Worm (Caenorhabditis elegans) whole organism, L1 larva: ENCODE measurements around the gene srj-24.

Experiments
- C04F5.9 ChIP-seq: sonication (generic microtip); optimal IDR thresholded peaks from 2 replicates; lab custom pipeline; 2016; ENCODE audit warnings: missing genetic modification characterization, missing compliant biosample characterization
- C16A3.4 ChIP-seq: fragments of 150-350 bp; optimal IDR thresholded peaks from 2 replicates; lab custom pipeline; 2014; ENCODE audit warnings: missing biosample characterization, missing genetic modification characterization
- C34B4.2 ChIP-seq: sonication (generic microtip); optimal IDR thresholded peaks from 2 replicates; lab custom pipeline; 2017; ENCODE audit warnings: mild to moderate bottlenecking, missing genetic modification characterization, missing compliant biosample characterization
- aly-2 ChIP-seq: fragments of 150-350 bp; optimal IDR thresholded peaks from 2 replicates; lab custom pipeline; 2014; ENCODE audit warnings: missing biosample characterization, missing genetic modification characterization
- ama-1 ChIP-seq: fragments of 150-350 bp; optimal IDR thresholded peaks from 2 replicates; lab custom pipeline; 2014
- ceh-88 ChIP-seq: fragments of 200-800 bp; sonication (Bioruptor generic); IDR thresholded peaks from 2 replicates; pipeline ENCODE4 v1.3.6; 2022; ENCODE audit warnings: missing genetic modification characterization, missing compliant biosample characterization
- efl-1 ChIP-seq, 4 experiments: fragments of 150-350 bp; optimal IDR thresholded peaks in 3 of 4; peaks in 1 of 4; 1 replicate in 1 of 4; 2 replicates in 3 of 4; lab custom pipeline; 2014; ENCODE audit warnings: missing biosample characterization in 2 of 4, missing genetic modification characterization in 2 of 4, missing genetic modification reagents in 2 of 4
- egl-13 ChIP-seq: sonication (generic microtip); optimal IDR thresholded peaks from 2 replicates; lab custom pipeline; 2016; ENCODE audit warnings: missing genotype, missing genetic modification reagents, missing genetic modification characterization, missing compliant biosample characterization
- elt-2 ChIP-seq: sonication (generic microtip); optimal IDR thresholded peaks from 2 replicates; lab custom pipeline; 2016; ENCODE audit warnings: missing genetic modification characterization, mild to moderate bottlenecking, inconsistent platforms, missing compliant biosample characterization, missing genetic modification reagents
- elt-3 ChIP-seq, 6 experiments: fragments of 150-350 bp in 1 of 6; sonication (generic microtip); optimal IDR thresholded peaks; 2 replicates each; lab custom pipeline; 2017 to 2018; ENCODE audit warnings: missing biosample characterization in 6 of 6, missing genetic modification characterization in 6 of 6, inconsistent platforms in 1 of 6
- fkh-8 ChIP-seq: sonication (generic microtip); optimal IDR thresholded peaks from 2 replicates; lab custom pipeline; 2016; ENCODE audit warnings: mild to moderate bottlenecking, missing genetic modification characterization, missing compliant biosample characterization
- hlh-17 ChIP-seq: fragments of 200-800 bp; sonication (Bioruptor generic); optimal IDR thresholded peaks from 2 replicates; lab custom pipeline; 2018; ENCODE audit warnings: missing genetic modification characterization, mild to moderate bottlenecking, missing compliant biosample characterization, moderate library complexity, borderline replicate concordance
- hpl-2 ChIP-seq: fragments of 150-350 bp; optimal IDR thresholded peaks from 2 replicates; lab custom pipeline; 2014; ENCODE audit warnings: missing biosample characterization, missing genetic modification reagents, missing genetic modification characterization
- irx-1 ChIP-seq: sonication (generic microtip); optimal IDR thresholded peaks from 2 replicates; lab custom pipeline; 2016; ENCODE audit warnings: missing genetic modification characterization, missing compliant biosample characterization
- jun-1 ChIP-seq: fragments of 150-350 bp; optimal IDR thresholded peaks from 2 replicates; lab custom pipeline; 2014; ENCODE audit warnings: missing biosample characterization, missing genetic modification reagents, missing genetic modification characterization
- lin-14 ChIP-seq: fragments of 200-800 bp; sonication (Bioruptor generic); optimal IDR thresholded peaks from 2 replicates; lab custom pipeline; 2018; ENCODE audit warnings: mild to moderate bottlenecking, missing genetic modification characterization, moderate library complexity, missing compliant biosample characterization
- lin-35 ChIP-seq, 2 experiments: fragments of 150-350 bp; optimal IDR thresholded peaks; 2 replicates each; lab custom pipeline; 2014; ENCODE audit warnings: missing biosample characterization in 2 of 2, missing genetic modification characterization in 2 of 2, missing genetic modification reagents in 2 of 2
- lin-39 ChIP-seq: fragments of 150-350 bp; optimal IDR thresholded peaks from 2 replicates; lab custom pipeline; 2014; ENCODE audit warnings: missing biosample characterization, missing genetic modification reagents, missing genetic modification characterization
- lir-3 ChIP-seq: sonication (generic microtip); optimal IDR thresholded peaks from 2 replicates; lab custom pipeline; 2016; ENCODE audit warnings: mild to moderate bottlenecking, missing genetic modification characterization, moderate library complexity, missing compliant biosample characterization; ENCODE audit not compliant: poor library complexity
- lsy-2 ChIP-seq, 2 experiments: fragments of 150-350 bp; optimal IDR thresholded peaks; 2 replicates each; lab custom pipeline; 2014; ENCODE audit warnings: missing biosample characterization in 2 of 2, missing genetic modification characterization in 2 of 2
- mab-9 ChIP-seq: fragments of 200-800 bp; sonication (Bioruptor generic); IDR thresholded peaks from 2 replicates; pipeline ENCODE4 v1.3.6; 2022; ENCODE audit warnings: missing genetic modification reagents, missing genetic modification characterization, missing compliant biosample characterization
- nhr-11 ChIP-seq: fragments of 150-350 bp; optimal IDR thresholded peaks from 2 replicates; lab custom pipeline; 2014; ENCODE audit warnings: missing biosample characterization, missing genetic modification characterization
- nhr-19 ChIP-seq: fragments of 200-800 bp; sonication (Bioruptor generic); conservative IDR thresholded peaks from 2 replicates; pipeline ENCODE4 v1.3.6; 2022; ENCODE audit warnings: missing genetic modification characterization, missing compliant biosample characterization
- nhr-20 ChIP-seq: sonication (generic microtip); optimal IDR thresholded peaks from 2 replicates; lab custom pipeline; 2016; ENCODE audit warnings: mild to moderate bottlenecking, missing genetic modification characterization, missing compliant biosample characterization
- nhr-47 ChIP-seq: sonication (generic microtip); optimal IDR thresholded peaks from 2 replicates; lab custom pipeline; 2016; ENCODE audit warnings: mild to moderate bottlenecking, missing genetic modification characterization, moderate library complexity, missing compliant biosample characterization
- nhr-71 ChIP-seq: sonication (generic microtip); optimal IDR thresholded peaks from 2 replicates; lab custom pipeline; 2016; ENCODE audit warnings: mild to moderate bottlenecking, missing genetic modification characterization, moderate library complexity, missing compliant biosample characterization
- nhr-84 ChIP-seq: sonication (generic microtip); optimal IDR thresholded peaks from 2 replicates; lab custom pipeline; 2017; ENCODE audit warnings: missing biosample characterization, missing genetic modification characterization
- nhr-90 ChIP-seq: sonication (generic microtip); optimal IDR thresholded peaks from 2 replicates; lab custom pipeline; 2016; ENCODE audit warnings: mild to moderate bottlenecking, missing genetic modification characterization, missing compliant biosample characterization; ENCODE audit not compliant: poor library complexity
- pag-3 ChIP-seq: sonication (generic microtip); optimal IDR thresholded peaks from 2 replicates; lab custom pipeline; 2017; ENCODE audit warnings: missing genetic modification characterization, mild to moderate bottlenecking, missing compliant biosample characterization, antibody characterized with exemption, borderline replicate concordance; ENCODE audit not compliant: insufficient read depth
- pax-3 ChIP-seq: fragments of 200-800 bp; sonication (Bioruptor generic); optimal IDR thresholded peaks from 2 replicates; lab custom pipeline; 2018; ENCODE audit warnings: mild to moderate bottlenecking, missing genetic modification characterization, moderate library complexity, missing compliant biosample characterization
- rnt-1 ChIP-seq: sonication (generic microtip); optimal IDR thresholded peaks from 2 replicates; lab custom pipeline; 2016; ENCODE audit warnings: mild to moderate bottlenecking, missing genetic modification characterization, moderate library complexity, missing compliant biosample characterization
- snu-23 ChIP-seq: sonication (generic microtip); optimal IDR thresholded peaks from 2 replicates; lab custom pipeline; 2016; ENCODE audit warnings: missing genetic modification characterization, missing compliant biosample characterization
- sox-4 ChIP-seq: sonication (generic microtip); optimal IDR thresholded peaks from 2 replicates; lab custom pipeline; 2016; ENCODE audit warnings: missing genetic modification characterization, missing compliant biosample characterization
- sup-37 ChIP-seq: fragments of 200-800 bp; sonication (Bioruptor generic); optimal IDR thresholded peaks from 2 replicates; lab custom pipeline; 2018; ENCODE audit warnings: mild to moderate bottlenecking, missing genetic modification characterization, missing compliant biosample characterization
- swsn-7 ChIP-seq: sonication (generic microtip); optimal IDR thresholded peaks from 2 replicates; lab custom pipeline; 2016; ENCODE audit warnings: missing genetic modification characterization, missing compliant biosample characterization
- tbx-2 ChIP-seq: sonication (generic microtip); optimal IDR thresholded peaks from 2 replicates; lab custom pipeline; 2016; ENCODE audit warnings: missing genetic modification characterization, missing compliant biosample characterization
- unc-30 ChIP-seq: sonication (generic microtip); optimal IDR thresholded peaks from 2 replicates; lab custom pipeline; 2017; ENCODE audit warnings: missing biosample characterization, missing genetic modification characterization
- unc-86 ChIP-seq: sonication (generic microtip); optimal IDR thresholded peaks from 2 replicates; lab custom pipeline; 2016; ENCODE audit warnings: missing genetic modification characterization, missing compliant biosample characterization
- zag-1 ChIP-seq: fragments of 150-350 bp; optimal IDR thresholded peaks from 2 replicates; lab custom pipeline; 2014; ENCODE audit warnings: missing biosample characterization, missing genetic modification characterization
- zip-4 ChIP-seq: fragments of 200-800 bp; sonication (Bioruptor generic); optimal IDR thresholded peaks from 2 replicates; lab custom pipeline; 2018; ENCODE audit warnings: mild to moderate bottlenecking, missing genetic modification characterization, moderate library complexity, missing compliant biosample characterization
- ztf-11 ChIP-seq, 2 experiments: sonication (generic microtip); optimal IDR thresholded peaks; 2 replicates each; lab custom pipeline; 2016 to 2017; ENCODE audit warnings: missing genetic modification characterization in 2 of 2, missing biosample characterization in 1 of 2, missing compliant biosample characterization in 1 of 2
- ztf-4 ChIP-seq: fragments of 150-350 bp; optimal IDR thresholded peaks from 2 replicates; lab custom pipeline; 2014; ENCODE audit warnings: missing biosample characterization, missing genetic modification characterization

The srj-24 gene

DNA sequence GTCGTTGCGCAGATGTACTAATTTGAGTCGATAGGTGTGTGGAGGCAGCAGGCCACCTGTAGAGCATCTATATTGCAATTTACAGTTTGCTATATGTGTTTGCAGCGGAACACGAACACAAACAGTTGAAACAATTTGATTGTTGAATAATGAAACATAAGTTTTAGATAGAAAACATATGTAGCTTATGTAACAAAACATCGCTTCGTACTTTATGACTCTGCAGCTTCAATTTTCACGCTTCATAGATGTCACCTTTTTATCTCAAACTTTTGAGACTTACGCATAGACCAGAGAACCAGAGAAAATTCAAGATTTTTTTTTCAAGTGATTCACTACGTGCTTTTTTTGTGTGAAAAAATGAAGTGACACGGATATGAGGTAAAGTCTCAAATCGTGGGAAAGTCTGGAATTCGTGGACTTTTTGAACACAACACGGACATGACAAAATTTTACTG is 14.7 kb downstream of the srj-24 start, which contains the start of gene fbxb-72:
fbxb-72 (minus strand) TSS at position 58 of the 458 bp plus-strand sequence.
- TF ChIP-seq lin-35 (GFP tag; optimal IDR thresholded peaks at IDR 0.05; lab: Kevin White, UChicago) (peak in 1 of 2 experiments; percentile 85), efl-1 (optimal IDR thresholded peaks at IDR 0.05; lab: Kevin White, UChicago) (peak; percentile 37 to 38), efl-1 (GFP tag; optimal IDR thresholded peaks at IDR 0.05 in 1 of 2; lab: Kevin White, UChicago) (peak in 1 of 2 experiments; percentile 95), ztf-11 (tag; optimal IDR thresholded peaks at IDR 0.05; lab: Kevin White, UChicago) (peak in 1 of 2 experiments; percentile 5), aly-2 (tag; lab: Kevin White, UChicago) (peak; percentile 100), hlh-17 (GFP tag; lab: Kevin White, UChicago) (no peak), lin-14 (peak; percentile 71), fkh-8 (tag; lab: Kevin White, UChicago) (peak; percentile 46), elt-2 (tag; lab: Kevin White, UChicago) (peak; percentile 60), mab-9 (GFP tag; lab: Robert Waterston, UW) (no peak), nhr-84 (tag; lab: Kevin White, UChicago) (peak; percentile 59), nhr-47 (tag; lab: Kevin White, UChicago) (peak; percentile 68), egl-13 (tag; lab: Kevin White, UChicago) (no peak), pax-3 (tag; lab: Kevin White, UChicago) (no peak), lir-3 (peak; percentile 47), unc-30 (tag; lab: Kevin White, UChicago) (no peak), ceh-88 (peak; percentile 38; the same call in 1 of the 2 replicates), jun-1 (tag; lab: Kevin White, UChicago) (peak; percentile 48), rnt-1 (tag; lab: Kevin White, UChicago) (peak; percentile 53), nhr-90 (tag; lab: Kevin White, UChicago) (peak; percentile 76), hpl-2 (peak; percentile 75), nhr-20 (tag; lab: Kevin White, UChicago) (peak; percentile 51), sup-37 (peak; percentile 55), swsn-7 (tag; lab: Kevin White, UChicago) (peak; percentile 7), elt-3 (tag; optimal IDR thresholded peaks at IDR 0.05; lab: Kevin White, UChicago) (peak in 2 of 6 experiments; percentile 12 to 20), C34B4.2 (tag; lab: Kevin White, UChicago) (no peak), snu-23 (GFP tag; lab: Kevin White, UChicago) (peak; percentile 78), ztf-4 (tag; lab: Kevin White, UChicago) (peak; percentile 85), nhr-71 (tag; lab: Kevin White, UChicago) (peak; percentile 84), ama-1 (lab: Kevin White, UChicago) (peak; percentile 89), C04F5.9 (tag; lab: Kevin White, UChicago) (peak; percentile 21), sox-4 (tag; lab: Kevin White, UChicago) (no peak), irx-1 (tag; lab: Kevin White, UChicago) (peak; percentile 3), lsy-2 (tag; optimal IDR thresholded peaks at IDR 0.05; lab: Kevin White, UChicago) (peak; percentile 51 to 58), tbx-2 (tag; lab: Kevin White, UChicago) (peak; percentile 69), zag-1 (no peak), unc-86 (tag; lab: Kevin White, UChicago) (no peak), C16A3.4 (tag; lab: Kevin White, UChicago) (peak; percentile 92), zip-4 (GFP tag; lab: Kevin White, UChicago) (peak; percentile 23), lin-39 (peak; percentile 37), pag-3 (no peak), nhr-11 (peak; percentile 17), nhr-19 (peak; percentile 70)
